Worm (Caenorhabditis elegans) whole organism, mixed stage, embryonic: ENCODE data around the gene tba-8.

ENCODE experiments used
- M03D4.4 ChIP-seq: sonication (generic microtip); optimal IDR thresholded peaks from 2 replicates; lab custom pipeline; 2017; ENCODE audit warnings: mild to moderate bottlenecking, missing genetic modification characterization, missing compliant biosample characterization
- blmp-1 ChIP-seq: fragments of 150-350 bp; optimal IDR thresholded peaks from 2 replicates; lab custom pipeline; 2014; ENCODE audit warnings: missing biosample characterization, missing genetic modification characterization
- ceh-39 ChIP-seq: fragments of 150-350 bp; optimal IDR thresholded peaks from 2 replicates; lab custom pipeline; 2014; ENCODE audit warnings: missing biosample characterization, missing genetic modification characterization
- ceh-43 ChIP-seq: fragments of 200-800 bp; sonication (Bioruptor generic); optimal IDR thresholded peaks from 2 replicates; lab custom pipeline; 2018; ENCODE audit warnings: mild to moderate bottlenecking, missing genetic modification characterization, moderate library complexity, missing compliant biosample characterization
- ces-1 ChIP-seq: fragments of 150-350 bp; optimal IDR thresholded peaks from 2 replicates; lab custom pipeline; 2014; ENCODE audit warnings: missing biosample characterization, missing genetic modification reagents, missing genetic modification characterization
- cnd-1 ChIP-seq: fragments of 200-800 bp; sonication (Bioruptor generic); optimal IDR thresholded peaks from 2 replicates; lab custom pipeline; 2018; ENCODE audit warnings: mild to moderate bottlenecking, missing genetic modification characterization, missing compliant biosample characterization
- drap-1 ChIP-seq: fragments of 200-800 bp; sonication (Bioruptor generic); optimal IDR thresholded peaks from 3 replicates; lab custom pipeline; 2018; ENCODE audit warnings: mild to moderate bottlenecking, missing genetic modification characterization, missing compliant biosample characterization
- elt-1 ChIP-seq: sonication (generic microtip); optimal IDR thresholded peaks from 2 replicates; lab custom pipeline; 2017; ENCODE audit warnings: missing genetic modification characterization, mild to moderate bottlenecking, missing compliant biosample characterization, antibody characterized with exemption, moderate library complexity, borderline replicate concordance; ENCODE audit not compliant: insufficient read depth
- elt-3 ChIP-seq: fragments of 150-350 bp; optimal IDR thresholded peaks from 2 replicates; lab custom pipeline; 2014; ENCODE audit warnings: missing biosample characterization, missing genetic modification characterization
- flh-1 ChIP-seq: fragments of 200-800 bp; sonication (Bioruptor generic); optimal IDR thresholded peaks from 2 replicates; lab custom pipeline; 2018; ENCODE audit warnings: mild to moderate bottlenecking, missing genetic modification characterization, moderate library complexity, missing compliant biosample characterization
- ham-2 ChIP-seq: fragments of 200-800 bp; sonication (Bioruptor generic); optimal IDR thresholded peaks from 2 replicates; lab custom pipeline; 2018; ENCODE audit warnings: mild to moderate bottlenecking, missing genetic modification characterization, missing compliant biosample characterization
- hlh-1 ChIP-seq: fragments of 150-350 bp; optimal IDR thresholded peaks from 2 replicates; lab custom pipeline; 2014; ENCODE audit warnings: missing biosample characterization, missing genetic modification reagents, missing genetic modification characterization
- lin-13 ChIP-seq: fragments of 150-350 bp; optimal IDR thresholded peaks from 2 replicates; lab custom pipeline; 2014; ENCODE audit warnings: missing biosample characterization, missing genetic modification characterization
- lin-32 ChIP-seq: fragments of 200-800 bp; sonication (Bioruptor generic); optimal IDR thresholded peaks from 2 replicates; lab custom pipeline; 2018; ENCODE audit warnings: mild to moderate bottlenecking, missing genetic modification characterization, missing compliant biosample characterization
- lsy-2 ChIP-seq: fragments of 150-350 bp; optimal IDR thresholded peaks from 2 replicates; lab custom pipeline; 2014; ENCODE audit warnings: missing biosample characterization, missing genetic modification characterization
- mep-1 ChIP-seq: fragments of 150-350 bp; optimal IDR thresholded peaks from 2 replicates; lab custom pipeline; 2017; ENCODE audit warnings: missing biosample characterization, missing genetic modification reagents, missing genetic modification characterization, inconsistent platforms
- mls-2 ChIP-seq: sonication (generic microtip); optimal IDR thresholded peaks from 2 replicates; lab custom pipeline; 2016; ENCODE audit warnings: mild to moderate bottlenecking, missing genetic modification characterization, moderate library complexity, missing compliant biosample characterization
- nhr-12 ChIP-seq: fragments of 150-350 bp; optimal IDR thresholded peaks from 2 replicates; lab custom pipeline; 2014; ENCODE audit warnings: missing biosample characterization, missing genetic modification characterization
- nhr-2 ChIP-seq: fragments of 150-350 bp; optimal IDR thresholded peaks from 2 replicates; lab custom pipeline; 2014; ENCODE audit warnings: missing biosample characterization, missing genetic modification characterization
- nhr-237 ChIP-seq: fragments of 150-350 bp; optimal IDR thresholded peaks from 2 replicates; lab custom pipeline; 2014; ENCODE audit warnings: missing biosample characterization, missing genetic modification characterization
- pha-4 ChIP-seq: fragments of 150-350 bp; optimal IDR thresholded peaks from 2 replicates; lab custom pipeline; 2018; ENCODE audit warnings: missing biosample characterization, missing genetic modification reagents, missing genetic modification characterization
- snpc-4 ChIP-seq: fragments of 150-350 bp; optimal IDR thresholded peaks from 2 replicates; lab custom pipeline; 2014; ENCODE audit warnings: missing biosample characterization, missing genetic modification characterization
- sptf-1 ChIP-seq: sonication (generic microtip); optimal IDR thresholded peaks from 2 replicates; lab custom pipeline; 2017; ENCODE audit warnings: mild to moderate bottlenecking, missing genetic modification characterization, moderate library complexity, missing compliant biosample characterization
- tbx-8 ChIP-seq: fragments of 200-800 bp; sonication (Bioruptor generic); optimal IDR thresholded peaks from 2 replicates; lab custom pipeline; 2018; ENCODE audit warnings: mild to moderate bottlenecking, missing genetic modification characterization, moderate library complexity, missing compliant biosample characterization
- unc-120 ChIP-seq: sonication (generic microtip); optimal IDR thresholded peaks from 2 replicates; lab custom pipeline; 2017; ENCODE audit warnings: missing genetic modification characterization, missing compliant biosample characterization; ENCODE audit not compliant: poor library complexity, severe bottlenecking
- unc-39 ChIP-seq: fragments of 150-350 bp; optimal IDR thresholded peaks from 2 replicates; lab custom pipeline; 2014; ENCODE audit warnings: missing biosample characterization, missing genetic modification characterization
- unc-62 ChIP-seq: fragments of 150-350 bp; optimal IDR thresholded peaks from 2 replicates; lab custom pipeline; 2014; ENCODE audit warnings: missing biosample characterization, missing genetic modification reagents, missing genetic modification characterization
- zip-8 ChIP-seq: fragments of 150-350 bp; optimal IDR thresholded peaks from 2 replicates; lab custom pipeline; 2014; ENCODE audit warnings: missing biosample characterization, missing genetic modification characterization
- ztf-11 ChIP-seq: fragments of 150-350 bp; optimal IDR thresholded peaks from 2 replicates; lab custom pipeline; 2014; ENCODE audit warnings: missing biosample characterization, missing genetic modification characterization

Gene tba-8

DNA sequence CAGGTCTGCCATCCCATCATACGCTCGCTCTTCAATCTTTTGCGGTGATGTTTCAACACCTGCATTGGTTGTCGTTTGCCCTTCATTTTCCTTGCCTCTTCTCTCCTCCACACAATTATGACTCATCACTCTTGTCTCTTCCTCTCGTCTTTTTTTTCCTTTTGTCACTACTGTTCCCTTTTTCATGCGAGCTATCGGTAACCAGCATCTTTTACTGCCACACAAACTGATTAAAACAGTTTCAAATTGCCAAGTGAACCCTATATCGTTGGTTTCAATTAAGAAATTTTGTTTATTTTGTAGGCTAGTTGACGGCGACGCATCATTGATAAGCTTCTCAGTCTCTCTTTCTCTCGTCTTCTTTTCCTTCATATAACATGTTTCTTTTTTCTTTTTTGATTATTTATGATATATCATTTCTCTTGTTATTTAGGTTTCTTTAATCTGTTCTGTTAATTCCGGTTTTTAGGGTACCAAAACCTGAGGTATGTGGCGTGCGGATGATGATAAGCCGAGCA lies 11.9 kb downstream of the tba-8 start, which contains the start of gene ZK899.1:
Gene ZK899.1 (plus strand): TSS at position 468 of the 518 bp plus-strand sequence.
- TF ChIP-seq tbx-8 (no peak), ztf-11 (tag; lab: Kevin White, UChicago) (no peak), unc-39 (tag; lab: Kevin White, UChicago) (no peak), cnd-1 (tag; lab: Kevin White, UChicago) (no peak)

ce11 chrX:9443871-9444270 lies 14.3 kb downstream of the tba-8 start:
- TF ChIP-seq elt-1 (tag; lab: Kevin White, UChicago) (no peak), mls-2 (tag; lab: Kevin White, UChicago) (no peak), ces-1 (peak; percentile 40), ceh-43 (no peak), unc-62 (GFP tag; lab: Kevin White, UChicago) (no peak)

DNA sequence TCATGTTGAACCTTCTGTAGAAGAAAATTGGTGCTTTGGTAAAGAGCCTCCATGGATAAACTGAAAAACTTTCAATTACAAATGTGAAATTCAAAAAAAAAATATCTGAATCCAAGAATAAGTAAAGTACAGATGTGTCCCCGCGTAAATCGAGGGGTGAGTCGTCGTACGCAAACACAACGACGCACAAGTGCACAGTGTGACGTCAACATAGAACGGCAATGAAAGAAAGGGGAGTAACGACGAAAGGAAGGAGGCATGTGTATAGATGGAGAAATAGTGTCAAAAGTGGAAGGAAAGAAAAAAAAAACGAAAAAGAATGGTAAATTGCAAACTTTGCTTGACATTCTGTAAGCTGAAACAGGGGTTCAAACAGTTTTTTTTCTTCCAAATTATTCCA lies 16.6 kb downstream of the tba-8 start, which contains the start of gene memb-1:
Gene memb-1 (minus strand): TSS at position 60 of the 400 bp plus-strand sequence.
- TF ChIP-seq flh-1: no peak
- peak; percentile 20 for TF ChIP-seq mls-2 (tag; lab: Kevin White, UChicago)
- TF ChIP-seq tbx-8: no peak
- TF ChIP-seq drap-1 (GFP tag; lab: Kevin White, UChicago): peak; percentile 52
- TF ChIP-seq nhr-237 (tag; lab: Kevin White, UChicago): no peak
- TF ChIP-seq hlh-1 (tag; lab: Kevin White, UChicago): no peak
- TF ChIP-seq elt-1 (tag; lab: Kevin White, UChicago): no peak
- peak; percentile 38 for TF ChIP-seq ces-1
- no peak for TF ChIP-seq nhr-2 (tag; lab: Kevin White, UChicago)
- TF ChIP-seq lsy-2 (tag; lab: Kevin White, UChicago): peak; percentile 15
- TF ChIP-seq mep-1: peak; percentile 80
- no peak for TF ChIP-seq nhr-12 (tag; lab: Kevin White, UChicago)
- no peak for TF ChIP-seq ceh-43
- TF ChIP-seq lin-13 (tag; lab: Kevin White, UChicago): peak; percentile 3
- TF ChIP-seq snpc-4 (tag; lab: Kevin White, UChicago): no peak
- TF ChIP-seq blmp-1 (tag; lab: Kevin White, UChicago): no peak
- no peak for TF ChIP-seq elt-3
- no peak for TF ChIP-seq M03D4.4 (tag; lab: Kevin White, UChicago)
- TF ChIP-seq sptf-1 (tag; lab: Kevin White, UChicago): peak; percentile 47
- TF ChIP-seq ztf-11 (tag; lab: Kevin White, UChicago): no peak
- TF ChIP-seq cnd-1 (tag; lab: Kevin White, UChicago): no peak
- TF ChIP-seq pha-4: peak; percentile 65
- peak; percentile 55 for TF ChIP-seq zip-8 (tag; lab: Kevin White, UChicago)

DNA sequence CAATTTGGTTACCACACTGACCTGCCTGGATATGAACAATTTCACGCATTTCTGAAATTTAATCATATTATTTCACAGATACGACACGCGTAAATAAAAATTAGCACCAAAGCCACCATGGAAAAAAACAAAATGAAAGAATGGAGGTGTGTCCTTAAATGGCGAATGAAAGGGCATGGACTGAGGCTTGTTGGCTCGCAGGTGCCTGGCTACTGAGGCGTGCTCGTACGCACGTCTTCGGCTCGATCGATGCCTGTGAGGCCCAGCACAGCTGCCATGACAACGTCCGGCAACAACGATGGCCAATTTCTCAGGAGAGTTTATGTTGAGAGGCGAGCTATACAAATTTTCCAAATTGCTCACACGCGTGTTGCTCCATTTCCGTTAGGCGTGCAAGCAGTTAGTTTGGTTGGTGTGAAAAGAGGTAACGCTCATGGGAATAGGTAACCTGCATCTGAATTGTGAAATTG lies 21.3 kb downstream of the tba-8 start, which contains the start of gene tbb-4:
Gene tbb-4 (minus strand): TSS at position 51 of the 470 bp plus-strand sequence.
- TF ChIP-seq lin-32 (GFP tag; lab: Kevin White, UChicago) (peak; percentile 51), nhr-237 (tag; lab: Kevin White, UChicago) (no peak)

ce11 chrX:9431002-9431482 lies 27.1 kb downstream of the tba-8 start, which contains the start of gene B0272.3:
B0272.3 (plus strand) TSS chrX:9431432.
- TF ChIP-seq ham-2 (peak; percentile 13), nhr-12 (tag; lab: Kevin White, UChicago) (no peak), pha-4 (peak; percentile 38), ceh-39 (peak; percentile 66), ces-1 (no peak), mep-1 (no peak), snpc-4 (tag; lab: Kevin White, UChicago) (no peak), unc-120 (tag; lab: Kevin White, UChicago) (peak; percentile 27), unc-39 (tag; lab: Kevin White, UChicago) (no peak), sptf-1 (tag; lab: Kevin White, UChicago) (no peak), lsy-2 (tag; lab: Kevin White, UChicago) (no peak)
